Fruit fly (Drosophila melanogaster): Measurements from ENCODE around the gene fru.

dm6 chr3R:18384972-18385371, 160.4 kb downstream of the fru start, which contains the start of gene CG14309:
- no peak for TF ChIP-seq Dll (optimal IDR thresholded peaks at IDR 0.05)
- TF ChIP-seq CG8478 (optimal IDR thresholded peaks at IDR 0.05), result no peak
- no peak for TF ChIP-seq EcR (GFP tag; optimal IDR thresholded peaks at IDR 0.05)
- no peak for TF ChIP-seq psq (optimal IDR thresholded peaks at IDR 0.05)

All from whole organism.